Fruit fly (Drosophila melanogaster): ENCODE results near the gene Mcm6.

Mcm6 gene

DNA sequence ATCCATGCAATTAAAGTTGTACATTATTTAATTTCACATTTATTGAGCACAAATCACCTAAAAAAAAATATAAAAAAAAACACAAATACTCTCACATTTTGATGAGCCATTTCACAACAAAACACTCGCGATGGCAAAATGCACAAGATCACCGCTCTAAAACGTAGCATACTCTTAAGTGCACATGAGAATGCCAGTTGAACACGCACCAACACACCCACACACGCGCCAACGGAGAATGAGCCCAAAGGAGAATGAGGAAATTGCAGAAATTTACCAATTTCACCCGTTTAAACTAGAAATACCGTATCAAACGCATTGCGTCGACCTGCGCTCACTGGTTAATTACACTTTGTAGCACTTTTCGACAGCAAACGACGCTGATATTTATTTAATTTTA lies 14.3 kb upstream of the Mcm6 start:
- TF ChIP-seq CG33017 (tag; optimal IDR thresholded peaks at IDR 0.05) (no peak), Crg-1 (GFP tag; optimal IDR thresholded peaks at IDR 0.05) (no peak), cic (GFP tag; optimal IDR thresholded peaks at IDR 0.05) (no peak), Hr96 (GFP tag; optimal IDR thresholded peaks at IDR 0.05) (no peak), Mnt (GFP tag; optimal IDR thresholded peaks at IDR 0.05) (no peak), CG5204 (GFP tag; optimal IDR thresholded peaks at IDR 0.05) (no peak), CG1620 (GFP tag; optimal IDR thresholded peaks at IDR 0.05) (no peak), CG7045 (GFP tag; optimal IDR thresholded peaks at IDR 0.05) (no peak), tj (GFP tag; optimal IDR thresholded peaks at IDR 0.05) (no peak), CG7101 (tag; optimal IDR thresholded peaks at IDR 0.05) (no peak), ovo (GFP tag; optimal IDR thresholded peaks at IDR 0.05) (no peak), bab1 (GFP tag; optimal IDR thresholded peaks at IDR 0.05) (no peak)

DNA sequence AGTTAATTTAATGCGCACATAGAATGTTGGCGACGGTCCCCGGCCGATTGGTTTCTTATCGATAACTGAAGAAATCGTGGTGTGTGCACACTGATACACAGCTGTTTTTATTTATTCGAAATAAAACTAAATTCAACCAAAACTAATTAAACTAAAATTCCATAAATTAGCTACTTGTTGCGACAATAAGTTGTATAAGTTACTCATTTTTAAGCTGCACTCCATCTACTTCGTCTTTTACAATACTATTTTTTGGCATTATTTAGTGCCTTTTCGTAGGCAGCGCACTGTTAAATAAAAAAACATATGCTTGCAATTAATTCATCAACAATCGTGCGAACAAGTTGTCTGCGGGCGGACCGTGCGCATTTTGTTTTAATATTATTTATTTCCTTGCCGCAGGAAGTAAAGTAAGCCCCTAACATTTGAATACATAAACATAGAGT lies 12.8 kb upstream of the Mcm6 start, which contains the start of the genes CG3224 and Ctr1A:
TSS of gene CG3224 (minus strand) at position 71 of the 446 bp plus-strand sequence.
TSS of gene Ctr1A (plus strand) at position 256 of the 446 bp plus-strand sequence.
- peak; percentile 16 for TF ChIP-seq CG7101 (tag; optimal IDR thresholded peaks at IDR 0.05)
- no peak for TF ChIP-seq CG33017 (tag; optimal IDR thresholded peaks at IDR 0.05)
- TF ChIP-seq ovo (GFP tag; optimal IDR thresholded peaks at IDR 0.05): no peak
- no peak for TF ChIP-seq tj (GFP tag; optimal IDR thresholded peaks at IDR 0.05)
- peak; percentile 69 for TF ChIP-seq kay (GFP tag; ENCODE audit: borderline replicate concordance)
- TF ChIP-seq CG14711 (tag; optimal IDR thresholded peaks at IDR 0.05): peak; percentile 27
- no peak for TF ChIP-seq cnc (optimal IDR thresholded peaks at IDR 0.05)
- peak; percentile 63 for TF ChIP-seq Mnt (GFP tag; optimal IDR thresholded peaks at IDR 0.05)
- TF ChIP-seq CG5204 (GFP tag; optimal IDR thresholded peaks at IDR 0.05): no peak
- TF ChIP-seq CG7045 (GFP tag; optimal IDR thresholded peaks at IDR 0.05): no peak
- TF ChIP-seq Hr96 (GFP tag; optimal IDR thresholded peaks at IDR 0.05): no peak
- TF ChIP-seq toe (GFP tag; optimal IDR thresholded peaks at IDR 0.05): no peak
- peak; percentile 22 for TF ChIP-seq CG11617 (GFP tag; optimal IDR thresholded peaks at IDR 0.05)
- no peak for TF ChIP-seq Clk (GFP tag; optimal IDR thresholded peaks at IDR 0.05)
- peak; percentile 34 for TF ChIP-seq bab1 (GFP tag; optimal IDR thresholded peaks at IDR 0.05)
- TF ChIP-seq Crg-1 (GFP tag; optimal IDR thresholded peaks at IDR 0.05): no peak

DNA sequence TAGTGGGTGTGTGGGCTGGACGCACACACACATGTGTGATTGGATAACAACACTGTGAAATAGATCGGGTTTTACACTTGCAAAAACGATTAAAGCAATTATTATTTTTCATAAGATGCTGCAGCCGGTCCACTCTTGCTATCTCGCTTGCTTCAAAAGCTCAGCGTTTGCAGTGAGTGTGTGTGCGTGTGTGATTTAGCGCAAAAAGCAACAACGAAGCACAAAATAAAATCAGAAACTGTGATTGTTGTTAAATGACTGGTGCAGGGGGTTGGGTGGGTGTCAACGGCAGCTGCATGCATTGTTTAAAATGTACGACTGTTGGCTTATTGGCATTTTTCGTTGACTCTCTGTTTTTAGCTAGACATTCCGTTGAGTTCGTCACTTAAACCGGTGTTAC lies 12.3 kb upstream of the Mcm6 start:
- TF ChIP-seq Hr96 (GFP tag; optimal IDR thresholded peaks at IDR 0.05) (no peak), Clk (GFP tag; optimal IDR thresholded peaks at IDR 0.05) (no peak), tj (GFP tag; optimal IDR thresholded peaks at IDR 0.05) (peak; percentile 67)

DNA sequence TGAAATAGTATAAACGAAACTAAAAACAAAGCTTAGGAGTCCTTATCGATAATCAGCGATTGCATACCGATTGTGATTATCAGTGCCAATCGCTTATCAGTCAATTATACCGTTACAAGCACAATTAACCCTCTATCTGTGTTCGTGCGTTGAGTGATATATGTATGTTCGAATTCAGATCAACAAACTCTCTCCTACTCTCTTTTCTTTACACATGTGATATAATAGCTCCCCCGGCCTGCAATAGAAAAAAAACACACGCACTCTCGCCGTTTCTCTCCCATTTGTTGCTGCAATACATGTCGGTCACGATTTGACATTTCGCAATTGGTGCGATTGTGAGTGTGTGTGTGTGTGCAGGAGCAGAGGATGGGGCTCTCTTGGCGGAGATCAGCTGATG lies 11.8 kb upstream of the Mcm6 start:
- TF ChIP-seq bab1 (GFP tag; optimal IDR thresholded peaks at IDR 0.05) (no peak), toe (GFP tag; optimal IDR thresholded peaks at IDR 0.05) (no peak), kay (GFP tag; ENCODE audit: borderline replicate concordance) (peak; percentile 43), pad (GFP tag; optimal IDR thresholded peaks at IDR 0.05) (peak; percentile 73), cnc (optimal IDR thresholded peaks at IDR 0.05) (no peak), CG7045 (GFP tag; optimal IDR thresholded peaks at IDR 0.05) (no peak), Crg-1 (GFP tag; optimal IDR thresholded peaks at IDR 0.05) (no peak), cic (GFP tag; optimal IDR thresholded peaks at IDR 0.05) (no peak), CG33017 (tag; optimal IDR thresholded peaks at IDR 0.05) (no peak), CG14711 (tag; optimal IDR thresholded peaks at IDR 0.05) (no peak), Hr96 (GFP tag; optimal IDR thresholded peaks at IDR 0.05) (no peak), CG5204 (GFP tag; optimal IDR thresholded peaks at IDR 0.05) (no peak), tj (GFP tag; optimal IDR thresholded peaks at IDR 0.05) (no peak), ovo (GFP tag; optimal IDR thresholded peaks at IDR 0.05) (peak; percentile 74), CG12768 (GFP tag; optimal IDR thresholded peaks at IDR 0.05) (no peak), CG1620 (GFP tag; optimal IDR thresholded peaks at IDR 0.05) (no peak), CG7101 (tag; optimal IDR thresholded peaks at IDR 0.05) (no peak)

DNA sequence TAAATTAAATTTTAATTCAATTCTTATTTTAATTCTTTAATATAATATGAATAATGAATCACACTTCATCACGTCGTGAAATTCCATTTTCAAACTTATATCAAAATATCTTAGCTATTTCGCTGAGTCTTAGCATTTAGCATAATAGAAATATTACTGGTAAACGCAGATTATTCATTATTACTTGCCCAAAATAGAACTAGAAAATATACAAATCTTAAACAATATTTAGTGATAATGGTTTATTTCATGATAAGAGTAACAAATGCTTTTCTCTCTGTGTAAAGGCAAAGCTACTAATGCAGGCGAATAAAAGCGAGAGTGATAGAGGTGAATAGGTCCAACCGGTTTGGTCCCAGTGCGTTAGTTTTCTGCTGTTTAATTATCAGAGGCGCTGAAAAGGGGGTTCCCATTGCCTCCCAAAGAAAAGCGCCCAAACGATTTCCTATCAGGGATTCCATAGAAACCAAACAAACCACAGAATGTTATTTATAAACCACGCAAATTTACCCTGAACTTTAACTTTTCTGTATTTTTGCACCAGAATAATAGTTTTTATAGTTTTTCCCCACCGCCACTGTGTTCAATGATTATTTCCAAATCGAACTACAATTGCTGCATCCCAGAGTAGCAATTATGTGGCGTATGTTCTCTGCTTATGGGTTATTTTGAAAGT lies 11.2 kb upstream of the Mcm6 start:
- no peak for TF ChIP-seq tj (GFP tag; optimal IDR thresholded peaks at IDR 0.05)

DNA sequence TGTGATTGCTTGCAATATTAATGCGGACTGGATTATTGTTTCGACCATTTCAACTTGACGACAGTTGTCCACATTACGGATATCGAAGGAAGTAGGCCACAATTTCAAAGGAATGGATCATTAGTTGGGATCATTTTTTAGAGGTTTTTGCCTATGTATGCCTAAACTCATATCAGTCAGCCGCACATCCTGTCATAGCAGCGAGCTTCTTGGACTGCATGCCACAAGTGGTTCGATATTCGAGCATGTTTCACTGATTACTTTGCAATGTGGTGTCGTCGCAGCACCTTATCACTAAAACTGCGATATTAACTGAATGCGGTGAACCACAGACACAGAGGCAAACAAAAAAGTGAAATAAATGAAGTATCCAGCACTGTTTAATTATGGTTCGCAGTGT lies 10.2 kb upstream of the Mcm6 start:
- no peak for TF ChIP-seq CG11617 (GFP tag; optimal IDR thresholded peaks at IDR 0.05)
- TF ChIP-seq cnc (optimal IDR thresholded peaks at IDR 0.05): no peak
- peak; percentile 3 for TF ChIP-seq tj (GFP tag; optimal IDR thresholded peaks at IDR 0.05)

DNA sequence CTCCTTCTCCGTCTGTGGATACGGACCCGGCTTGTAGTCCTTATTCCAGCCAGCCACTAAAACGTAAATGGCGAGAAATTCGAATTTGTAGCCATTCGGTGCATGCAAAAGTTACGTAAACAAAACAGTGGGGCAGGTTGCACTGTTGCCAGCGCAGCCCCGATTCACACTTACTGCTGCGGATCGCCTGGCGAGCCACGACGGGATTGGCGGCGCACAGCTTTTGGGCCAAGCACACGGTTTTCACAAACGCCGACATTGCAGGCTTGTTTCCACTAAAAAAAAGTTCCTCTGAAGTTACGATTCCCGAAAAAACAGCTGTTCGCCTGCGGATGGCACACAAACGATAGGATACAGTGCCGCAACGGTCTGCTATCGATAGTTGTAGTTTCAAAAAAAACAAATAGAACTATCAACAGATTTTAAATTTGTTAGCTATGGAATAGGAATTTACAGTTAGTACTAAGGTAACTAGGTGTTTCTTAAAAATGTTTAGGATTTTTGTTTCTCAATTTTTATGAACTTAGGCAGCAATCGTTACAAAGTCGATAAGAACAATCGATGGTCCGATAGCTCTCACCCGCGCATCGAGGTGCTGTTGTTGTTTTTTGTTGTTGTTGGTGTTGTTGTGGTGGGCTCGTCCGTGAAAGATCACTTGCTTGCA lies 3.8 kb downstream of the Mcm6 start, which contains the start of gene Fum1:
TSS of gene Fum1 (plus strand) at position 599 of the 664 bp plus-strand sequence.
- TF ChIP-seq CG7101 (tag; optimal IDR thresholded peaks at IDR 0.05) (peak; percentile 26), bab1 (GFP tag; optimal IDR thresholded peaks at IDR 0.05) (peak; percentile 43), toe (GFP tag; optimal IDR thresholded peaks at IDR 0.05) (peak; percentile 48), CG5204 (GFP tag; optimal IDR thresholded peaks at IDR 0.05) (no peak), Clk (GFP tag; optimal IDR thresholded peaks at IDR 0.05) (no peak), Mnt (GFP tag; optimal IDR thresholded peaks at IDR 0.05) (peak; percentile 65), cnc (optimal IDR thresholded peaks at IDR 0.05) (no peak), Crg-1 (GFP tag; optimal IDR thresholded peaks at IDR 0.05) (peak; percentile 40), CG11617 (GFP tag; optimal IDR thresholded peaks at IDR 0.05) (peak; percentile 35), CG14711 (tag; optimal IDR thresholded peaks at IDR 0.05) (peak; percentile 44), pad (GFP tag; optimal IDR thresholded peaks at IDR 0.05) (peak; percentile 11), CG1620 (GFP tag; optimal IDR thresholded peaks at IDR 0.05) (peak; percentile 62)

Measured in whole organism, adult.